Worm (Caenorhabditis elegans) whole organism, midembryonic: ENCODE results near the gene ifbp-1.
A peak's percentile ranks its signal among the peaks of the same experiment; 100 is the strongest.

Source experiments
- T22C8.4 ChIP-seq: fragments of 200-800 bp; sonication (Bioruptor generic); IDR thresholded peaks from 2 replicates; pipeline ENCODE4 v1.3.6; 2022; ENCODE audit warnings: missing genetic modification characterization, missing compliant biosample characterization
- cog-1 ChIP-seq: sonication (generic microtip); optimal IDR thresholded peaks from 2 replicates; lab custom pipeline; 2016; ENCODE audit warnings: missing genetic modification characterization, missing compliant biosample characterization
- flt-1 ChIP-seq: fragments of 200-800 bp; sonication (Bioruptor generic); IDR thresholded peaks from 2 replicates; pipeline ENCODE4 v1.3.6; 2022; ENCODE audit warnings: missing genetic modification characterization, missing compliant biosample characterization
- med-1 ChIP-seq: sonication (generic microtip); optimal IDR thresholded peaks from 2 replicates; lab custom pipeline; 2017; ENCODE audit warnings: missing genetic modification characterization, mild to moderate bottlenecking, missing compliant biosample characterization, antibody characterized with exemption, missing genetic modification reagents; ENCODE audit not compliant: insufficient read depth
- ref-1 ChIP-seq: fragments of 200-800 bp; sonication (Bioruptor generic); conservative IDR thresholded peaks from 2 replicates; pipeline ENCODE4 v1.3.6; 2022; ENCODE audit warnings: missing genetic modification reagents, missing genetic modification characterization, missing compliant biosample characterization
- ztf-23 ChIP-seq: fragments of 200-800 bp; sonication (Bioruptor generic); IDR thresholded peaks from 2 replicates; pipeline ENCODE4 v1.3.6; 2022; ENCODE audit warnings: missing genetic modification reagents, missing genetic modification characterization, missing compliant biosample characterization
- ztf-29 ChIP-seq: fragments of 200-800 bp; sonication (Bioruptor generic); IDR thresholded peaks from 2 replicates; pipeline ENCODE4 v1.3.6; 2022; ENCODE audit warnings: missing genetic modification reagents, missing genetic modification characterization, missing compliant biosample characterization

DNA sequence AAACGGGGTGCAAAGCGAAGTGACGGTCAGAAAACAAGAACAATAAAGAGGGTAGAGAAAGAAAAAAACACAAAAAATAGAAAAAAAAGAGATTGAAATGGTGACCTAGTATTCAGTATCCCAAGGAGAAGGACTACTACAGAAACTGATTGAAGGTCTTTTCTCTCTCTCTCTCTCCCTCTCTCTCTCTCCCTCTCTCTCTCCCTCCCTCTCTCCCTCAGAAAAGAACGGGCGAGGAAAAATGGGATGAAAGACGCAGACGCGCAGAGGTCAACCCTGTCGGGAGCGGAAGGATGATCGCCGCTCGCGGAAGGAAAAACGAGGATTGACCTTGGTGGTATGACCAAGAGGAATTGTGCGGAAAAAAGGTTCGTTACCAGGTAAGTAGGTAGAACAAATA is 5.5 kb downstream of the ifbp-1 start:
- TF ChIP-seq ref-1 (GFP tag; lab: Robert Waterston, UW), result no peak
- TF ChIP-seq T22C8.4, result no peak
- no peak for TF ChIP-seq cog-1
- no peak for TF ChIP-seq ztf-29
- TF ChIP-seq flt-1 (GFP tag; lab: Robert Waterston, UW), result peak; percentile 59; the same call in 1 of the 2 replicates
- TF ChIP-seq ztf-23 (GFP tag; lab: Robert Waterston, UW), result no peak
- TF ChIP-seq med-1 (GFP tag; lab: Kevin White, UChicago), result no peak
